Fruit fly (Drosophila melanogaster): Measurements from ENCODE around the gene CG34273.
A peak's percentile ranks its signal among the peaks of the same experiment; 100 is the strongest.

CG34273 gene

DNA sequence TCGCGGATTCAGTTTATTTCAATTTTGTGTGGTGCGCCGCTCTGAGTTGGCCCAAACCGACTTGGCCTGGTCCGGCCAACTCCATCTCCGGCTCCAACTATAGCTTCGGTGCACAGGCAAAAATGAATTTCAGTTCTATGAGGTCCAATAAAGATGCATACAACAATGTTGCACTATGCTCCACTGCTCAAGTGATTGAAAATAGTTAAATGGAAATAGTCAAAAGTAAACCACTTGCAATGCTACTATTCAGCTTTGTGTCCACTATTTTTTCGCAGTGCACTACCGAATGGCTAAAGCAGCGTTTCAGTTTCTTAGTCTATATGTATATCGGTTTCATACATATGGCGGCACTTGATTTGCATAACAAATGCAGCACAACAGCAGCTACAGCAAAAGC is 40.6 kb upstream of the CG34273 start (continued):
- TF ChIP-seq Nf-YC (tag; optimal IDR thresholded peaks at IDR 0.05) (peak; percentile 8), btn (GFP tag; optimal IDR thresholded peaks at IDR 0.05) (no peak), ash1 (GFP tag; optimal IDR thresholded peaks at IDR 0.05) (no peak), CG8388 (GFP tag; optimal IDR thresholded peaks at IDR 0.05) (peak; percentile 37), Sox100B (GFP tag; optimal IDR thresholded peaks at IDR 0.05) (peak; percentile 53), CG12299 (tag; optimal IDR thresholded peaks at IDR 0.05) (no peak), Nf-YB (GFP tag; optimal IDR thresholded peaks at IDR 0.05) (no peak), ase (GFP tag; IDR thresholded peaks at IDR 0.05) (peak; percentile 48; the same call in 1 of the 3 replicates), CG1233 (GFP tag; optimal IDR thresholded peaks at IDR 0.05) (peak; percentile 53), CG13894 (tag; optimal IDR thresholded peaks at IDR 0.05) (no peak), Lhr (GFP tag; optimal IDR thresholded peaks at IDR 0.05) (no peak), chm (GFP tag; IDR thresholded peaks at IDR 0.05) (peak; percentile 45; the same call in 1 of the 2 replicates), tio (GFP tag; optimal IDR thresholded peaks at IDR 0.05) (peak; percentile 54), CG3281 (GFP tag; optimal IDR thresholded peaks at IDR 0.05) (peak; percentile 51), danr (GFP tag; IDR thresholded peaks at IDR 0.05) (peak; percentile 78), pan (optimal IDR thresholded peaks at IDR 0.05) (no peak), pan (GFP tag; optimal IDR thresholded peaks at IDR 0.05 in 1 of 2, IDR thresholded peaks at IDR 0.05 in 1 of 2) (peak in 1 of 2 experiments; percentile 81), H15 (GFP tag; IDR thresholded peaks at IDR 0.05) (peak; percentile 68; the same call in 2 of the 3 replicates), ab (GFP tag; optimal IDR thresholded peaks at IDR 0.05) (no peak), aop (GFP tag; IDR thresholded peaks at IDR 0.05) (no peak), dm (GFP tag; optimal IDR thresholded peaks at IDR 0.05) (no peak), Myb (GFP tag; optimal IDR thresholded peaks at IDR 0.05) (peak; percentile 28), CG17385 (GFP tag; optimal IDR thresholded peaks at IDR 0.05) (peak; percentile 55), trh (GFP tag; optimal IDR thresholded peaks at IDR 0.05) (no peak), CG7786 (GFP tag; optimal IDR thresholded peaks at IDR 0.05) (peak; percentile 46), Mrtf (GFP tag; IDR thresholded peaks at IDR 0.05) (peak; percentile 83), CG17186 (GFP tag; optimal IDR thresholded peaks at IDR 0.05) (no peak), lbe (GFP tag; optimal IDR thresholded peaks at IDR 0.05) (no peak), CG31388 (GFP tag; optimal IDR thresholded peaks at IDR 0.05) (no peak), CG15601 (tag; optimal IDR thresholded peaks at IDR 0.05) (no peak), az2 (GFP tag; optimal IDR thresholded peaks at IDR 0.05) (peak; percentile 60), CG9437 (GFP tag; optimal IDR thresholded peaks at IDR 0.05) (peak; percentile 31), gcm2 (GFP tag; optimal IDR thresholded peaks at IDR 0.05) (no peak), CG14014 (GFP tag; IDR thresholded peaks at IDR 0.05) (peak; percentile 67; the same call in 1 of the 2 replicates), Vsx1 (GFP tag; optimal IDR thresholded peaks at IDR 0.05) (peak; percentile 53), odd (GFP tag; optimal IDR thresholded peaks at IDR 0.05) (peak; percentile 20), ap (GFP tag; IDR thresholded peaks at IDR 0.05) (peak; percentile 50), CG8089 (GFP tag; optimal IDR thresholded peaks at IDR 0.05) (peak; percentile 22), HmgZ (tag; optimal IDR thresholded peaks at IDR 0.05) (no peak), sr (GFP tag; IDR thresholded peaks at IDR 0.05) (peak; percentile 58; the same call in 1 of the 3 replicates), CG10565 (GFP tag; optimal IDR thresholded peaks at IDR 0.05) (no peak), CG8924 (tag; optimal IDR thresholded peaks at IDR 0.05) (peak; percentile 66), tgo (GFP tag; IDR thresholded peaks at IDR 0.05) (peak; percentile 81), sens-2 (GFP tag; IDR thresholded peaks at IDR 0.05) (peak; percentile 63), CG3847 (GFP tag; IDR thresholded peaks at IDR 0.05) (peak; percentile 53), onecut (GFP tag; IDR thresholded peaks at IDR 0.05) (peak; percentile 55), CG9817 (tag; optimal IDR thresholded peaks at IDR 0.05) (peak; percentile 40), CG13775 (GFP tag; optimal IDR thresholded peaks at IDR 0.05) (peak; percentile 4), Bgb (GFP tag; IDR thresholded peaks at IDR 0.05; ENCODE audit: partially characterized antibody) (no peak), Awh (GFP tag; IDR thresholded peaks at IDR 0.05) (peak; percentile 81), CG7271 (tag; optimal IDR thresholded peaks at IDR 0.05) (no peak), CG17568 (GFP tag; optimal IDR thresholded peaks at IDR 0.05) (no peak)
